Comparison of ENCODE assay signal across 1 fruit fly cellular context in the genomic region with DNA sequence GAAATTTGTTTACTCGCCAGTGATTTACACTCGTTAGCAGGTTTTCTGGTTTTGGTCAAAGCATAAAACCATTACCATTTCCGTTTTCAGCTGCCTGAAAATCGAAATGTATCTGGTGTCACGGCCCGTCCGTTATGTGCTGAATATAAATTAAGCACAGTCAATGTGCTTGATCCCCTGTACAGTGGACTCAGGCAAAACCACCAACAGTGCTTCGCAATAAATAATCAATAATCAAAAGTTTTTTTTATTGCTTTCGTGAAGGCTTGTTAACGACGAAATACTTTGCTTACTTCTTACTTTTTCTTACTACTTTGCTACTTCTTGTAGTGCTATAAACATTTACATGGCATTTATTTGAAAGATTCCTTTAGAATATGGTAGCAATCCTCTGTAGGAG.
TF ChIP-seq lines count a peak whose summit lies in the region.

No protein-coding gene starts in this region.

TF ChIP-seq in whole organism, embryonic, 481 proteins besides CTCF, POLR2A, EP300 and RAD21 (continued from another document):
- peak; percentile 28; the same call in 1 of the 2 replicates for TF ChIP-seq Rfx (GFP tag; IDR thresholded peaks at IDR 0.05; lab: Robert Waterston, UW)
- TF ChIP-seq CG8089 (GFP tag; optimal IDR thresholded peaks at IDR 0.05; lab: Kevin White, UChicago) = no peak
- TF ChIP-seq CG7928 (GFP tag; optimal IDR thresholded peaks at IDR 0.05; lab: Kevin White, UChicago) = no peak
- TF ChIP-seq Abd-B (GFP tag; optimal IDR thresholded peaks at IDR 0.05; lab: Kevin White, UChicago) = no peak
- TF ChIP-seq fru (optimal IDR thresholded peaks at IDR 0.05; lab: Kevin White, UChicago) = no peak
- no peak for TF ChIP-seq zfh1 (GFP tag; IDR thresholded peaks at IDR 0.05; lab: Robert Waterston, UW)
- peak; percentile 4 for TF ChIP-seq CG10979 (tag; optimal IDR thresholded peaks at IDR 0.05; lab: Kevin White, UChicago)
- no peak for TF ChIP-seq Camta (GFP tag; optimal IDR thresholded peaks at IDR 0.05; lab: Kevin White, UChicago)
- no peak for TF ChIP-seq odd (GFP tag; optimal IDR thresholded peaks at IDR 0.05; lab: Kevin White, UChicago)
- TF ChIP-seq Mes4 (GFP tag; optimal IDR thresholded peaks at IDR 0.05; lab: Kevin White, UChicago) = no peak
- TF ChIP-seq eve (GFP tag; optimal IDR thresholded peaks at IDR 0.05; lab: Kevin White, UChicago) = peak in 1 of 2 experiments; percentile 29
- TF ChIP-seq jigr1 (GFP tag; IDR thresholded peaks at IDR 0.05; lab: Robert Waterston, UW) = no peak
- no peak for TF ChIP-seq CG13424 (tag; optimal IDR thresholded peaks at IDR 0.05; lab: Kevin White, UChicago)
- TF ChIP-seq HLH54F (GFP tag; optimal IDR thresholded peaks at IDR 0.05; lab: Kevin White, UChicago) = peak; percentile 20
- TF ChIP-seq CG12104 (GFP tag; optimal IDR thresholded peaks at IDR 0.05; lab: Kevin White, UChicago) = no peak
- no peak for TF ChIP-seq her (GFP tag; optimal IDR thresholded peaks at IDR 0.05; lab: Kevin White, UChicago)
- peak; percentile 74 for TF ChIP-seq vvl (GFP tag; IDR thresholded peaks at IDR 0.05; lab: Robert Waterston, UW)
- no peak for TF ChIP-seq CG18262 (tag; optimal IDR thresholded peaks at IDR 0.05; lab: Kevin White, UChicago)
- no peak for TF ChIP-seq dan (GFP tag; IDR thresholded peaks at IDR 0.05; lab: Robert Waterston, UW)
- no peak for TF ChIP-seq rib (GFP tag; IDR thresholded peaks at IDR 0.05; lab: Robert Waterston, UW)
- no peak for TF ChIP-seq CG18764 (GFP tag; optimal IDR thresholded peaks at IDR 0.05; lab: Kevin White, UChicago)
- no peak for TF ChIP-seq sna (GFP tag; IDR thresholded peaks at IDR 0.05; lab: Robert Waterston, UW; ENCODE audit: partially characterized antibody)
- no peak for TF ChIP-seq BtbVII (GFP tag; optimal IDR thresholded peaks at IDR 0.05; lab: Kevin White, UChicago)
- no peak for TF ChIP-seq maf-S (GFP tag; optimal IDR thresholded peaks at IDR 0.05; lab: Kevin White, UChicago)
- TF ChIP-seq cg (GFP tag; optimal IDR thresholded peaks at IDR 0.05; lab: Kevin White, UChicago) = no peak
- no peak for TF ChIP-seq E2f1 (GFP tag; IDR thresholded peaks at IDR 0.05; lab: Robert Waterston, UW)
- no peak for TF ChIP-seq CG3407 (GFP tag; optimal IDR thresholded peaks at IDR 0.05; lab: Kevin White, UChicago)
- TF ChIP-seq vfl (GFP tag; optimal IDR thresholded peaks at IDR 0.05; lab: Kevin White, UChicago) = no peak
- no peak for TF ChIP-seq chn (GFP tag; optimal IDR thresholded peaks at IDR 0.05; lab: Kevin White, UChicago)
- no peak for TF ChIP-seq CG3281 (GFP tag; optimal IDR thresholded peaks at IDR 0.05; lab: Kevin White, UChicago)
- peak; percentile 13 for TF ChIP-seq phol (tag; optimal IDR thresholded peaks at IDR 0.05; lab: Kevin White, UChicago)
- no peak for TF ChIP-seq CG11247 (GFP tag; IDR thresholded peaks at IDR 0.05; lab: Robert Waterston, UW)
- TF ChIP-seq klu (GFP tag; IDR thresholded peaks at IDR 0.05; lab: Robert Waterston, UW) = no peak
- TF ChIP-seq CG34376 (GFP tag; optimal IDR thresholded peaks at IDR 0.05; lab: Kevin White, UChicago) = no peak
- TF ChIP-seq Sox102F (GFP tag; optimal IDR thresholded peaks at IDR 0.05; lab: Kevin White, UChicago) = no peak
- TF ChIP-seq ranshi (GFP tag; IDR thresholded peaks at IDR 0.05; lab: Robert Waterston, UW) = 0 out of 2 replicates have a peak, but pooled peaks have one; percentile 33
- peak; percentile 50 for TF ChIP-seq CG2120 (GFP tag; optimal IDR thresholded peaks at IDR 0.05; lab: Kevin White, UChicago)
- TF ChIP-seq Eip74EF (GFP tag; optimal IDR thresholded peaks at IDR 0.05; lab: Kevin White, UChicago) = no peak
- no peak for TF ChIP-seq CG32772 (GFP tag; IDR thresholded peaks at IDR 0.05; lab: Robert Waterston, UW)
- no peak for TF ChIP-seq NC2β (GFP tag; optimal IDR thresholded peaks at IDR 0.05; lab: Kevin White, UChicago)
- TF ChIP-seq Hr78 (GFP tag; optimal IDR thresholded peaks at IDR 0.05; lab: Kevin White, UChicago) = no peak
- TF ChIP-seq CG11398 (GFP tag; optimal IDR thresholded peaks at IDR 0.05; lab: Kevin White, UChicago) = no peak
- TF ChIP-seq CG17361 (GFP tag; IDR thresholded peaks at IDR 0.05; lab: Robert Waterston, UW) = 0 out of 3 replicates have a peak, but pooled peaks have one; percentile 25
- no peak for TF ChIP-seq Lpt (GFP tag; optimal IDR thresholded peaks at IDR 0.05; lab: Kevin White, UChicago)
- TF ChIP-seq CG10147 (GFP tag; optimal IDR thresholded peaks at IDR 0.05; lab: Kevin White, UChicago) = no peak
- TF ChIP-seq Chrac-16 (GFP tag; optimal IDR thresholded peaks at IDR 0.05; lab: Kevin White, UChicago) = no peak
- no peak for TF ChIP-seq CG11696 (GFP tag; IDR thresholded peaks at IDR 0.05; lab: Robert Waterston, UW)
- TF ChIP-seq NfI (GFP tag; optimal IDR thresholded peaks at IDR 0.05; lab: Kevin White, UChicago) = no peak
- no peak for TF ChIP-seq pfk (GFP tag; optimal IDR thresholded peaks at IDR 0.05; lab: Kevin White, UChicago)
- TF ChIP-seq bab2 (GFP tag; optimal IDR thresholded peaks at IDR 0.05; lab: Kevin White, UChicago) = no peak
- TF ChIP-seq pho (GFP tag; optimal IDR thresholded peaks at IDR 0.05; lab: Kevin White, UChicago) = peak; percentile 17
- TF ChIP-seq fd102C (GFP tag; optimal IDR thresholded peaks at IDR 0.05; lab: Kevin White, UChicago) = no peak
- TF ChIP-seq fd96Cb (tag; optimal IDR thresholded peaks at IDR 0.05; lab: Kevin White, UChicago) = no peak
- TF ChIP-seq CG12659 (GFP tag; optimal IDR thresholded peaks at IDR 0.05; lab: Kevin White, UChicago) = peak; percentile 5
- TF ChIP-seq ro (GFP tag; IDR thresholded peaks at IDR 0.05; lab: Robert Waterston, UW) = no peak
- no peak for TF ChIP-seq CG33557 (GFP tag; optimal IDR thresholded peaks at IDR 0.05; lab: Kevin White, UChicago)
- no peak for TF ChIP-seq Kr (GFP tag; optimal IDR thresholded peaks at IDR 0.05; lab: Kevin White, UChicago)
- no peak for TF ChIP-seq CG11085 (GFP tag; IDR thresholded peaks at IDR 0.05; lab: Robert Waterston, UW)
- TF ChIP-seq CG9932 (GFP tag; IDR thresholded peaks at IDR 0.05; lab: Robert Waterston, UW) = peak; percentile 36
- no peak for TF ChIP-seq CG2199 (GFP tag; IDR thresholded peaks at IDR 0.05; lab: Robert Waterston, UW)
- no peak for TF ChIP-seq ab (GFP tag; optimal IDR thresholded peaks at IDR 0.05; lab: Kevin White, UChicago)
- TF ChIP-seq lov (optimal IDR thresholded peaks at IDR 0.05; lab: Kevin White, UChicago) = no peak
- TF ChIP-seq lov (GFP tag; IDR thresholded peaks at IDR 0.05; lab: Robert Waterston, UW) = no peak
- no peak for TF ChIP-seq CG9215 (GFP tag; IDR thresholded peaks at IDR 0.05; lab: Robert Waterston, UW)
- TF ChIP-seq onecut (GFP tag; IDR thresholded peaks at IDR 0.05; lab: Robert Waterston, UW) = peak; percentile 22; the same call in 1 of the 2 replicates
- TF ChIP-seq CG11695 (GFP tag; IDR thresholded peaks at IDR 0.05; lab: Robert Waterston, UW) = no peak
- TF ChIP-seq CG1792 (GFP tag; optimal IDR thresholded peaks at IDR 0.05; lab: Kevin White, UChicago) = no peak
- TF ChIP-seq CG9727 (GFP tag; optimal IDR thresholded peaks at IDR 0.05; lab: Kevin White, UChicago) = peak; percentile 16
- TF ChIP-seq Dip3 (GFP tag; optimal IDR thresholded peaks at IDR 0.05; lab: Kevin White, UChicago) = no peak
- no peak for TF ChIP-seq CG13775 (GFP tag; optimal IDR thresholded peaks at IDR 0.05; lab: Kevin White, UChicago)
- no peak for TF ChIP-seq hkb (optimal IDR thresholded peaks at IDR 0.05; lab: Kevin White, UChicago)
- TF ChIP-seq hkb (GFP tag; IDR thresholded peaks at IDR 0.05; lab: Robert Waterston, UW) = no peak
- no peak for TF ChIP-seq D19B (GFP tag; optimal IDR thresholded peaks at IDR 0.05; lab: Kevin White, UChicago)
- TF ChIP-seq gfzf (GFP tag; optimal IDR thresholded peaks at IDR 0.05; lab: Kevin White, UChicago) = no peak
- TF ChIP-seq lola (GFP tag; optimal IDR thresholded peaks at IDR 0.05; lab: Kevin White, UChicago) = peak in 1 of 3 experiments; percentile 6
- peak; percentile 11 for TF ChIP-seq CG13624 (GFP tag; optimal IDR thresholded peaks at IDR 0.05; lab: Kevin White, UChicago)
- TF ChIP-seq tio (GFP tag; optimal IDR thresholded peaks at IDR 0.05; lab: Kevin White, UChicago) = peak; percentile 8
- TF ChIP-seq grn (GFP tag; optimal IDR thresholded peaks at IDR 0.05; lab: Kevin White, UChicago) = no peak
- TF ChIP-seq H2.0 (GFP tag; IDR thresholded peaks at IDR 0.05; lab: Robert Waterston, UW) = no peak
- TF ChIP-seq emc (GFP tag; optimal IDR thresholded peaks at IDR 0.05; lab: Kevin White, UChicago) = no peak
- TF ChIP-seq amos (GFP tag; IDR thresholded peaks at IDR 0.05; lab: Robert Waterston, UW; ENCODE audit: partially characterized antibody) = no peak
- TF ChIP-seq Rx (GFP tag; IDR thresholded peaks at IDR 0.05; lab: Robert Waterston, UW) = no peak
- TF ChIP-seq CG31388 (GFP tag; optimal IDR thresholded peaks at IDR 0.05; lab: Kevin White, UChicago) = no peak
- TF ChIP-seq gro (GFP tag; optimal IDR thresholded peaks at IDR 0.05; lab: Kevin White, UChicago) = no peak
- peak; percentile 2 for TF ChIP-seq Dek (tag; optimal IDR thresholded peaks at IDR 0.05; lab: Kevin White, UChicago)
- TF ChIP-seq Awh (GFP tag; IDR thresholded peaks at IDR 0.05; lab: Robert Waterston, UW) = no peak
- no peak for TF ChIP-seq CG3163 (GFP tag; optimal IDR thresholded peaks at IDR 0.05; lab: Kevin White, UChicago)
- no peak for TF ChIP-seq BEAF-32 (GFP tag; optimal IDR thresholded peaks at IDR 0.05; lab: Kevin White, UChicago)
- TF ChIP-seq CG1647 (GFP tag; optimal IDR thresholded peaks at IDR 0.05; lab: Kevin White, UChicago) = no peak
- TF ChIP-seq CG15073 (GFP tag; optimal IDR thresholded peaks at IDR 0.05; lab: Kevin White, UChicago) = no peak
- no peak for TF ChIP-seq CG11723 (GFP tag; optimal IDR thresholded peaks at IDR 0.05; lab: Kevin White, UChicago)
- TF ChIP-seq jumu (GFP tag; optimal IDR thresholded peaks at IDR 0.05; lab: Kevin White, UChicago) = no peak
- TF ChIP-seq lab (GFP tag; optimal IDR thresholded peaks at IDR 0.05; lab: Kevin White, UChicago) = no peak
- TF ChIP-seq al (GFP tag; IDR thresholded peaks at IDR 0.05; lab: Robert Waterston, UW) = 0 out of 2 replicates have a peak, but pooled peaks have one; percentile 5
- no peak for TF ChIP-seq HmgD (GFP tag; optimal IDR thresholded peaks at IDR 0.05; lab: Kevin White, UChicago)
- no peak for TF ChIP-seq pzg (GFP tag; optimal IDR thresholded peaks at IDR 0.05; lab: Kevin White, UChicago)
- TF ChIP-seq danr (GFP tag; IDR thresholded peaks at IDR 0.05; lab: Robert Waterston, UW) = no peak
- no peak for TF ChIP-seq Ets97D (GFP tag; optimal IDR thresholded peaks at IDR 0.05; lab: Kevin White, UChicago)
- no peak for TF ChIP-seq vnd (GFP tag; IDR thresholded peaks at IDR 0.05; lab: Robert Waterston, UW; ENCODE audit: partially characterized antibody)
- TF ChIP-seq GATAe (GFP tag; conservative IDR thresholded peaks at IDR 0.05; lab: Robert Waterston, UW) = no peak
- TF ChIP-seq D19A (tag; optimal IDR thresholded peaks at IDR 0.05; lab: Kevin White, UChicago) = no peak
- TF ChIP-seq mam (GFP tag; optimal IDR thresholded peaks at IDR 0.05; lab: Kevin White, UChicago) = peak; percentile 17
- TF ChIP-seq Mad (GFP tag; optimal IDR thresholded peaks at IDR 0.05; lab: Kevin White, UChicago) = no peak
- peak; percentile 32; the same call in 1 of the 3 replicates for TF ChIP-seq dysf (GFP tag; IDR thresholded peaks at IDR 0.05; lab: Robert Waterston, UW)
- no peak for TF ChIP-seq CG8290 (GFP tag; optimal IDR thresholded peaks at IDR 0.05; lab: Kevin White, UChicago)
- peak in 1 of 2 experiments; percentile 9 for TF ChIP-seq CG8290 (tag; optimal IDR thresholded peaks at IDR 0.05; lab: Kevin White, UChicago)
- no peak for TF ChIP-seq pan (optimal IDR thresholded peaks at IDR 0.05; lab: Kevin White, UChicago)
- no peak for TF ChIP-seq pan (GFP tag; optimal IDR thresholded peaks at IDR 0.05 in 1 of 2, IDR thresholded peaks at IDR 0.05 in 1 of 2)
- no peak for TF ChIP-seq pita (GFP tag; optimal IDR thresholded peaks at IDR 0.05; lab: Kevin White, UChicago)
